Worm (Caenorhabditis elegans): ENCODE data around the gene Y59E9AL.36.
"Not testable (repeated sequence)": the region's sequence is repeated elsewhere in the genome, so short reads cannot be mapped to it uniquely, and the experiment has no call there.

The Y59E9AL.36 gene

ce11 chrIV:5173032-5173431 lies 36.2 kb downstream of the Y59E9AL.36 start, which contains the start of gene lam-1:
lam-1 (plus strand) TSS chrIV:5173332.
- TF ChIP-seq nhr-28 (tag; optimal IDR thresholded peaks at IDR 0.05) (no peak), ama-1 (optimal IDR thresholded peaks at IDR 0.05) (no peak), ceh-16 (tag; optimal IDR thresholded peaks at IDR 0.05) (no peak), unc-39 (tag; optimal IDR thresholded peaks at IDR 0.05) (no peak), ceh-9 (tag; optimal IDR thresholded peaks at IDR 0.05) (no peak), ZK546.5 (tag; optimal IDR thresholded peaks at IDR 0.05) (no peak), pha-4 (tag; optimal IDR thresholded peaks at IDR 0.05) (no peak), nhr-237 (tag; optimal IDR thresholded peaks at IDR 0.05) (no peak), hmg-11 (tag; optimal IDR thresholded peaks at IDR 0.05) (no peak), pqm-1 (tag; optimal IDR thresholded peaks at IDR 0.05) (no peak), ceh-28 (tag; optimal IDR thresholded peaks at IDR 0.05) (no peak)

DNA sequence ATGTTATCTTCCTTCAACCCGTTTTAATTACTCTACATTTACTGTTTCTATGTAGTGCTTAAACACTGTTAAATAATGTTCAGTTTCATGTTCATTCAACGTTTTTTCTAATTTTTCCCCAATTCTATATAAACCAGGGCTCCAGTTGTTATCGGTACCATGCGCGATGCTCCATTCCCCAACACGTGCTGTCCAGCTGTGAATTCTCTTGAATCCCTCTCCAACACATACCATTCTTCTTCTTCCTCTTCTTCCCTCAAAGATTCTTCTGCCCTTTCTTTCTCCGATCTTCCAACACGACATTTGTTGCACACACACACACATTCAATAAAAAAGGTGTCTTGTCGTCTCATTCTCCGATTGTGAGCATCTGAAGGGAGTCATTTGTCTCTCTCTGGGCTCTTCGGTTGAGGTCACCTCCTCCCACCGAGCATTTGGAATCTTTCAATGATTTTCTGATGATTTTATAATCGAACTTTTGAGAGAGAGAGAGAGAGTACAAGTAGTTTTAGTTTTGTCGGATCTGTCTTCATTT lies 37.2 kb downstream of the Y59E9AL.36 start:
- TF ChIP-seq daf-12 (tag; optimal IDR thresholded peaks at IDR 0.05) (no peak), nhr-237 (tag; optimal IDR thresholded peaks at IDR 0.05) (no peak), jun-1 (tag; optimal IDR thresholded peaks at IDR 0.05) (no peak), nfya-1 (tag; optimal IDR thresholded peaks at IDR 0.05; ENCODE audit: insufficient read depth) (peak; percentile 19)

ce11 chrIV:5169335-5169734 lies 39.9 kb downstream of the Y59E9AL.36 start:
- TF ChIP-seq zag-1 (tag; optimal IDR thresholded peaks at IDR 0.05) (no peak), elt-2 (tag; optimal IDR thresholded peaks at IDR 0.05) (no peak), nfya-1 (tag; optimal IDR thresholded peaks at IDR 0.05; ENCODE audit: insufficient read depth) (peak; percentile 29), egl-27 (tag; optimal IDR thresholded peaks at IDR 0.05) (no peak), nhr-237 (tag; optimal IDR thresholded peaks at IDR 0.05) (no peak)

- TF ChIP-seq R02D3.7 (tag; optimal IDR thresholded peaks at IDR 0.05) (no peak), fkh-10 (GFP tag; optimal IDR thresholded peaks at IDR 0.05) (no peak), egl-5 (tag; optimal IDR thresholded peaks at IDR 0.05) (no peak), eor-1 (tag; optimal IDR thresholded peaks at IDR 0.05) (no peak), egl-27 (tag; optimal IDR thresholded peaks at IDR 0.05) (no peak), ceh-16 (tag; optimal IDR thresholded peaks at IDR 0.05) (no peak), tbx-2 (tag; optimal IDR thresholded peaks at IDR 0.05) (no peak), ama-1 (optimal IDR thresholded peaks at IDR 0.05) (no peak), nhr-43 (tag; optimal IDR thresholded peaks at IDR 0.05; ENCODE audit: poor library complexity, severe bottlenecking) (no peak), ceh-9 (tag; optimal IDR thresholded peaks at IDR 0.05) (no peak), nfya-1 (tag; optimal IDR thresholded peaks at IDR 0.05; ENCODE audit: insufficient read depth) (no peak), nhr-23 (tag; optimal IDR thresholded peaks at IDR 0.05) (no peak)
Observed at ce11 chrIV:5166030-5166429, 43.3 kb downstream of the Y59E9AL.36 start, which contains the start of gene ptp-5.1. ptp-5.1 (plus strand) TSS chrIV:5166330.

ce11 chrIV:5165626-5166025 lies 43.7 kb downstream of the Y59E9AL.36 start, which contains the start of gene nspd-6:
nspd-6 (minus strand) TSS chrIV:5165726.
- not testable (repeated sequence) for TF ChIP-seq daf-12, R02D3.7, eor-1 (tag; optimal IDR thresholded peaks at IDR 0.05)

DNA sequence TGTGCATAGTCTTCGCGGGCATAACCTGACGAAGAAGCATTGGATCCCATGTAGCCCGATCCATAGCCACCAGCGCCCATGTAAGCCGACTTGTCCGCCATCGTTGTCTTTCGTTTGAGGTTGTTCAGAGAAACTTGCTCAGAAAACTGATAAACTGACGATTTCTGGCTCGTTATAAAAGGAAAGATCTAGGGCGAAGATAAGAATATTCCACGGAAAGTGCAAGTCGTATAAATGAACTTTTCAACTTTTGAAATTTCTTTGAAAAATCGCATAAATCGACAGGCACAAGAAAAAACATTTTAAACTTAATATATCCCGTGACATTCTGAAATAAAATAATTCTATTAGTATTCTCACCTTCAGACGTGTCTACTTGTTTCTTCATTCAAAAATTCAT lies 46.3 kb downstream of the Y59E9AL.36 start, which contains the start of the genes nspd-3 and C24D10.2:
Gene nspd-3 (minus strand): TSS at position 101 of the 400 bp plus-strand sequence.
Gene C24D10.2 (plus strand): TSS at position 399 of the 400 bp plus-strand sequence.
- TF ChIP-seq ztf-4, mml-1, nhr-76 (tag; optimal IDR thresholded peaks at IDR 0.05): not testable (repeated sequence)

DNA sequence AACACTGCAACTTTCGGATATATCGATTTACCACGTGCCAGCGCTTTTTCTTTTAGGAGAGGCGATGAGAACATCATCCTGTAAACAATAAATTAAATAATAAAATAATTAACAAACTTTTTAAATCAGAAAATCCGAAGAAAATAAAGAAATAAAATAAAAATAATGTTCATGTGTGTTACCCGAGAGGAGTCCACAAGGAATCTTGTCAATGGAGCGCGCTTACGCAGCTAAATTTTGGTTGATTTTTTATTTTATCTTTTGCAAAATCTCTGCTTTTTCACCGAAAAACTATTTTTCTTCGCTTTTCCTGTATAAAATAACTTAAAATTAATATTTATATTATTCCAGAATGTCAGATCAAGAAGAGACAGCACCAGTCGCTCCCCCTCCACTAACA lies 49.1 kb downstream of the Y59E9AL.36 start, which contains the start of the genes C24D10.6 and C24D10.4:
Gene C24D10.6 (minus strand): TSS at position 78 of the 400 bp plus-strand sequence.
Gene C24D10.4 (plus strand): TSS at position 352 of the 400 bp plus-strand sequence.
- peak; percentile 53 for TF ChIP-seq nfya-1 (tag; optimal IDR thresholded peaks at IDR 0.05; ENCODE audit: insufficient read depth)
- TF ChIP-seq lin-15B (tag; optimal IDR thresholded peaks at IDR 0.05): peak; percentile 87
- TF ChIP-seq R02D3.7 (tag; optimal IDR thresholded peaks at IDR 0.05): peak; percentile 42
- TF ChIP-seq lin-39 (tag; optimal IDR thresholded peaks at IDR 0.05): no peak
- peak; percentile 70 for TF ChIP-seq nhr-23 (tag; optimal IDR thresholded peaks at IDR 0.05)
- TF ChIP-seq mdl-1 (tag; optimal IDR thresholded peaks at IDR 0.05): no peak
- peak; percentile 46 for TF ChIP-seq snpc-4 (tag; optimal IDR thresholded peaks at IDR 0.05)

Data from whole organism, L3 larva.